Fruit fly (Drosophila melanogaster) S2 (cell line): ENCODE results near the gene Polr1B.
A peak's percentile ranks its signal among the peaks of the same experiment; 100 is the strongest.

Experiments used
- CG8478 ChIP-seq: fragments of >200 bp; optimal IDR thresholded peaks from 2 replicates; lab custom pipeline; 2018
- CTCF ChIP-seq, 2 experiments: fragments of >200 bp; optimal IDR thresholded peaks; 2 replicates each; lab custom pipeline; 2018

- TF ChIP-seq CG8478 (lab: Kevin White, UChicago) (no peak), CTCF (optimal IDR thresholded peaks at IDR 0.05; lab: Kevin White, UChicago) (peak in 1 of 2 experiments; percentile 26)
Observed at dm6 chr2L:357556-358130, 46.4 kb upstream of the Polr1B start, which contains the start of gene Ent1.
